Fruit fly (Drosophila melanogaster): ENCODE data around the gene Irk3.

The Irk3 gene

DNA sequence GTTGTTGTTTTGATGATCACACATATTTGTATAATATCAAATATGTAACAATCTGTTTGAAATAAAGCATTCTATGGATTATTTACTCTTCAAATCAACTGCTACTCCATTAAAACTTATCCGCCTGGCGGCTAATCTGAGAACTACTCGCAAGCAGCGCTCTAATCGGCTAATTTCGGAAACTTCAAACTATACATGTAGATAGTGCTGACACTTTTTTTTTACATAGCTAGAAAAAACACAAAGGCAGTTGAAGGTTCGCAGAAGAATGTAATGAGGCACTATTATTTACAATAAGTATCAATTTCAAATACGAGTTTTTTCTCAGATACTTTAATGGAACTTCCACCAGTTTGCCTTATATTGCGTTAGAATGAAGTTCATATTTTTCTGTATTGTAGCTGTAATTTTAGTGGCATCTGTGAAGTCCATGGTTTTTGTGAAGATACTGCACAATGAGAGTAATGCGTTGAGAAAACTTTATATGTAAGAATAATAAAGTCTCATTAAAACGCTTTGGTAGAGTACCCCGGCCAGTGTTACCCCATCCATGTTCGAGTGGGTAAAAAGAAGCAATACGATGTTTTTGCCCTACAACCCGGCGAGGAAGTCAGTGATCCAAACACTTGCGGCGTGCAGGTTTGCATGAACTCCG, 47.5 kb downstream of the Irk3 start (continued):
- no peak for TF ChIP-seq CG6683 (GFP tag; optimal IDR thresholded peaks at IDR 0.05)
- peak; percentile 5 for TF ChIP-seq pzg (GFP tag; optimal IDR thresholded peaks at IDR 0.05)
- TF ChIP-seq Hmx (GFP tag; optimal IDR thresholded peaks at IDR 0.05): no peak
- no peak for TF ChIP-seq CG11723 (GFP tag; optimal IDR thresholded peaks at IDR 0.05)
- peak; percentile 82 for TF ChIP-seq CG11247 (GFP tag; IDR thresholded peaks at IDR 0.05)
- peak; percentile 5 for TF ChIP-seq en (GFP tag; optimal IDR thresholded peaks at IDR 0.05)
- no peak for TF ChIP-seq CG30020 (tag; optimal IDR thresholded peaks at IDR 0.05)
- peak; percentile 37 for TF ChIP-seq CG17802 (tag; optimal IDR thresholded peaks at IDR 0.05)
- TF ChIP-seq Awh (GFP tag; IDR thresholded peaks at IDR 0.05): peak; percentile 34; the same call in 1 of the 2 replicates
- peak; percentile 45 for TF ChIP-seq maf-S (GFP tag; optimal IDR thresholded peaks at IDR 0.05)
- TF ChIP-seq chinmo (GFP tag; IDR thresholded peaks at IDR 0.05; ENCODE audit: partially characterized antibody): 0 out of 4 replicates have a peak, but pooled peaks have one; percentile 48
- no peak for TF ChIP-seq CG7928 (GFP tag; optimal IDR thresholded peaks at IDR 0.05)
- TF ChIP-seq Hr51 (GFP tag; optimal IDR thresholded peaks at IDR 0.05): peak in 1 of 2 experiments; percentile 2
- TF ChIP-seq so (GFP tag; IDR thresholded peaks at IDR 0.05): no peak
- no peak for TF ChIP-seq prd (optimal IDR thresholded peaks at IDR 0.05)
- TF ChIP-seq prd (GFP tag; IDR thresholded peaks at IDR 0.05): peak; percentile 47; the same call in 2 of the 3 replicates
- TF ChIP-seq tin (GFP tag; optimal IDR thresholded peaks at IDR 0.05): peak; percentile 56
- TF ChIP-seq Jarid2 (GFP tag; optimal IDR thresholded peaks at IDR 0.05): peak; percentile 49
- peak; percentile 44 for TF ChIP-seq Sry-δ (GFP tag; optimal IDR thresholded peaks at IDR 0.05)
- TF ChIP-seq hth (optimal IDR thresholded peaks at IDR 0.05): no peak
- TF ChIP-seq CG18262 (tag; optimal IDR thresholded peaks at IDR 0.05): peak; percentile 35
- peak; percentile 54 for TF ChIP-seq Ets97D (GFP tag; optimal IDR thresholded peaks at IDR 0.05)
- TF ChIP-seq NC2β (GFP tag; optimal IDR thresholded peaks at IDR 0.05): no peak
- TF ChIP-seq CG9609 (GFP tag; optimal IDR thresholded peaks at IDR 0.05): peak; percentile 29
- TF ChIP-seq CG4328 (GFP tag; optimal IDR thresholded peaks at IDR 0.05): no peak
- peak; percentile 39; the same call in 1 of the 3 replicates for TF ChIP-seq H15 (GFP tag; IDR thresholded peaks at IDR 0.05)
- no peak for TF ChIP-seq CG16815 (GFP tag; optimal IDR thresholded peaks at IDR 0.05)
- TF ChIP-seq Spps (tag; optimal IDR thresholded peaks at IDR 0.05): no peak
- peak; percentile 22 for TF ChIP-seq pum (GFP tag; optimal IDR thresholded peaks at IDR 0.05)
- TF ChIP-seq CG1529 (GFP tag; optimal IDR thresholded peaks at IDR 0.05): no peak
- no peak for TF ChIP-seq Bdp1 (GFP tag; optimal IDR thresholded peaks at IDR 0.05)
- TF ChIP-seq CG14667 (GFP tag; IDR thresholded peaks at IDR 0.05): peak; percentile 67
- 0 out of 3 replicates have a peak, but pooled peaks have one; percentile 45 for TF ChIP-seq ken (GFP tag; IDR thresholded peaks at IDR 0.05)
- TF ChIP-seq CG2202 (tag; optimal IDR thresholded peaks at IDR 0.05): no peak
- no peak for TF ChIP-seq kni (GFP tag; optimal IDR thresholded peaks at IDR 0.05)
- TF ChIP-seq ERR (GFP tag; optimal IDR thresholded peaks at IDR 0.05): no peak
- no peak for TF ChIP-seq al (GFP tag; IDR thresholded peaks at IDR 0.05)

DNA sequence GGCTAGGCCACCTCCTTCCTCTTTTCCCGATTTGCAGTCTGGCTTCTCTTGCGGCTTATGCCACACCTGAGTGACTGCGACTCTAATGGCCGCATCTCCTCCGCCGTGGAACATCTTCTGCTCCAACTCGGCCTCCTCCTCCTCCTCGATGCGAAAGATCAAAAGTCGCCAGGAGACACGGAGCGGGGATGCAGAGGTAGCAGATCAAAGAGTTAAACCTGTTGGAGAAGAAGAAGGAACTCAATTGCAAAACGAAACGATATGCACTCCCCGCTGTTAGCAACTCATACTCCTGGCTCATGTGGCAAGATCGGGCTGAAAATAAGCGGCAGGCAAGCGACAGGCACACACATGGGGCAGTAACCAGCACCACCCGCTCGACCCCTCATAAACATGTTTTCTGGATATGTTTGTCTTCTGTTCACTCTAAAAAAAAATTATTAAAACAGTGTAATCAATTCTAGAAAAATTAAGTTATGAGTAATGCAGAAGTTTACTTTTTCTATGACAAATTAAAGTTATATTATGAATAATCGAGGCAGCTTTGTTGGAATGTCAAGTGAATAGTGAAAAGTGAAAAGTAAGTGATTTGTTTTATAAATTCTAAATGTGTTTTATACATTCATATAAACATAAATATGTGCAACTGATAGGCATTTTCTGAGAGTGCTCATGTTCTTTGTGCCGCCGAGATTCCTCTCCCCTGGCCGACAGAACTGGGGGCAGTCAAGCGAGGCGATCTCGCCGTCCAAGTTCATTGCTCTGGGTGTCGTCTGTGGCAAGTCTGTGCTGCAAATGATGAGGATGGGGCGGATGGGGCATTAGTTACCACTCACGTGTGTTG, 48.6 kb downstream of the Irk3 start:
- TF ChIP-seq Dbx (GFP tag; IDR thresholded peaks at IDR 0.05) (no peak), CG5245 (GFP tag; optimal IDR thresholded peaks at IDR 0.05) (no peak), sna (GFP tag; IDR thresholded peaks at IDR 0.05; ENCODE audit: partially characterized antibody) (no peak), CG7357 (GFP tag; IDR thresholded peaks at IDR 0.05) (no peak), dm (GFP tag; optimal IDR thresholded peaks at IDR 0.05) (no peak), D19B (GFP tag; optimal IDR thresholded peaks at IDR 0.05) (no peak), pho (GFP tag; optimal IDR thresholded peaks at IDR 0.05) (no peak), CG43689 (GFP tag; IDR thresholded peaks at IDR 0.05) (no peak), gt (GFP tag; IDR thresholded peaks at IDR 0.05) (no peak), pnt (GFP tag; optimal IDR thresholded peaks at IDR 0.05) (no peak), bab2 (GFP tag; optimal IDR thresholded peaks at IDR 0.05) (no peak), CG14050 (GFP tag; IDR thresholded peaks at IDR 0.05) (no peak), lola (GFP tag; optimal IDR thresholded peaks at IDR 0.05) (no peak), nau (GFP tag; optimal IDR thresholded peaks at IDR 0.05) (no peak)

Measured in whole organism, embryonic.